Worm (Caenorhabditis elegans) whole organism, midembryonic: ENCODE results near the gene C01G12.9.

Source experiments
- T22C8.4 ChIP-seq: fragments of 200-800 bp; sonication (Bioruptor generic); IDR thresholded peaks from 2 replicates; pipeline ENCODE4 v1.3.6; 2022; ENCODE audit warnings: missing genetic modification characterization, missing compliant biosample characterization
- flt-1 ChIP-seq: fragments of 200-800 bp; sonication (Bioruptor generic); IDR thresholded peaks from 2 replicates; pipeline ENCODE4 v1.3.6; 2022; ENCODE audit warnings: missing genetic modification characterization, missing compliant biosample characterization
- med-1 ChIP-seq: sonication (generic microtip); optimal IDR thresholded peaks from 2 replicates; lab custom pipeline; 2017; ENCODE audit warnings: missing genetic modification characterization, mild to moderate bottlenecking, missing compliant biosample characterization, antibody characterized with exemption, missing genetic modification reagents; ENCODE audit not compliant: insufficient read depth
- ref-1 ChIP-seq: fragments of 200-800 bp; sonication (Bioruptor generic); conservative IDR thresholded peaks from 2 replicates; pipeline ENCODE4 v1.3.6; 2022; ENCODE audit warnings: missing genetic modification reagents, missing genetic modification characterization, missing compliant biosample characterization
- tab-1 ChIP-seq: fragments of 200-800 bp; sonication (Bioruptor generic); IDR thresholded peaks from 2 replicates; pipeline ENCODE4 v1.3.6; 2022; ENCODE audit warnings: missing genetic modification characterization, missing compliant biosample characterization
- ztf-23 ChIP-seq: fragments of 200-800 bp; sonication (Bioruptor generic); IDR thresholded peaks from 2 replicates; pipeline ENCODE4 v1.3.6; 2022; ENCODE audit warnings: missing genetic modification reagents, missing genetic modification characterization, missing compliant biosample characterization
- ztf-29 ChIP-seq: fragments of 200-800 bp; sonication (Bioruptor generic); IDR thresholded peaks from 2 replicates; pipeline ENCODE4 v1.3.6; 2022; ENCODE audit warnings: missing genetic modification reagents, missing genetic modification characterization, missing compliant biosample characterization

DNA sequence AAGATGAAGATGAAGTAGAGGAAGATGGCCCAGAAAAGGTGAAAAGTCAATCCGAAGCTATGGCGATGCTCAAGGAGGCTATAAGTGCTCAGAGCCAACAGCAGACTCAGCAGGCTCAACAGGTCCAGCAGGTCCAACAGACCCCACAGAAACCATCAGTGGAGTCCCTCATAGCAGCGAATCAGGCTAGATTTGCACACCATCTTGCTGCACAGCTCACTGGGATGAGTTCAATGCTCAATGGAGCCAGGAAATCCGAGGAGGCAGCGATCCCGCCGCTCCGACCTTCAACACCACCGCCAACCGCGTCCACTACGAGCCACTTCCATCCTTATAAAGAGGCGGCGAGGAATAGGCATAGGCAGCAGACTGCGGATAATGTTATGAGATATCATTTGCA is 4.0 kb upstream of the C01G12.9 start:
- no peak for TF ChIP-seq ztf-29 (GFP tag; lab: Robert Waterston, UW)
- TF ChIP-seq tab-1 (GFP tag; lab: Robert Waterston, UW), result no peak
- no peak for TF ChIP-seq ref-1
- TF ChIP-seq T22C8.4 (GFP tag; lab: Robert Waterston, UW), result no peak
- no peak for TF ChIP-seq med-1
- no peak for TF ChIP-seq flt-1 (GFP tag; lab: Robert Waterston, UW)
- TF ChIP-seq ztf-23 (GFP tag; lab: Robert Waterston, UW), result no peak
